Worm (Caenorhabditis elegans): ENCODE measurements around the gene Y71H2AL.4.
"Not testable (repeated sequence)": the region's sequence is repeated elsewhere in the genome, so short reads cannot be mapped to it uniquely, and the experiment has no call there.

The Y71H2AL.4 gene

DNA sequence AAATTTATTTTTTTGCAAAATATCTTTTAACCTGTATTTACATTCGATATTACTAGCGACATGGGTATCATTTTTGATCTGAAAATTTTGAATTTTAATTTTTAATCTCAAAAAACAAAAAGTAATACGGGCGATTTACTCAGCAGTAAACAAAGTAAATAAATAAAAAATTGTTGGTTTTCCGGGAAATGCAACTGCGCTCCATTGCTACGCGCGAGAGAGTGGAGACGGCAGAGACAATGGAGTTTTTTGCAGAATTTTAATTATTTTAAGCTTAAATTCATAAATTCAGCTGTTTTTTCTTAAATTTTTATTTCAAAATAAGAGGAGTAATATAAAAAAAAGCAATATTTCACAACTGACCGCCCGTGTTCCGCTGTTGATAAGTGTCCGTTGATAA is 12.5 kb downstream of the Y71H2AL.4 start, which contains the start of gene slc-30A9 (continued):
- no peak for TF ChIP-seq ztf-4 (tag; optimal IDR thresholded peaks at IDR 0.05)
- no peak for TF ChIP-seq mef-2 (tag; optimal IDR thresholded peaks at IDR 0.05)
- no peak for TF ChIP-seq elt-2 (tag; optimal IDR thresholded peaks at IDR 0.05)

DNA sequence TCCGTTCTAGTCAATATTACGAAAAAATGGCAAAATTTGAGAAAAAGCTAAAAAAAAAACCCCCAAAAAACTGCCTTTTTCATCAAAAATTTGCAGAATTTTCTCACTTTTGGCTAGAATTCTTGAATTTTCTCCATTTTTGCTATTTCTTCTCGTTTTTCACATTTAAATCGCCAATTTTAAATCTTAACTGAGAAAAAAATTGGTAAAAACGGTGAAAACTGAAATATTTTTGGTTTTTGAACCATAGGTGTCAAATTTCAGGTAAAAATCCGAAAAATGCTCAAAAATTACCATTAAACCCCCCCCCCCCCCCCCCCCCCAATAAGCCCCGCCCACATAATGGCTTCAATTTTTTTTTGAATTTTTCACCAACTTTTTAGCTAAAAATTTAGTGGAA is 13.2 kb downstream of the Y71H2AL.4 start, which contains the start of gene cox-6B:
TSS of gene cox-6B (plus strand) at position 301 of the 400 bp plus-strand sequence.
- TF ChIP-seq skn-1, ztf-4, zag-1 (tag; optimal IDR thresholded peaks at IDR 0.05): not testable (repeated sequence)

DNA sequence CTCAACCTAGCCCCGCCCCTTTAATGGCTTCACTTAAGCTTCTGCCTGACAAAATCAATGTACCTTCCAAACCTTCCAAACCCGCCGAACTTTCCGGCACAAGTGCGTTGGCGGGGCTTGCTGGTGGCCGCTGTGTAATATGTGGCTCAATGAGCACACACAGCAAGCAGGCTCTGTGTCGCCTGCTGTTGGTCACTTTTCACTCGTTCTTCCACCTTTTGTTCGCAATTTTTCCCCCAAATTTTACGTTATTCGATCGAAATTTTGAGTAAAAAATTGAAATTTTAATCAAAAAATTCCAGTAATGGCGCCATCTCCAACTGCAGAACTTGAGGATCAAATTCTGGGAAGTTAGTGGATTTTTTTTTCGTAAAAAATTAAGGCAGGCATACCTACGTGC is 14.4 kb downstream of the Y71H2AL.4 start, which contains the start of gene set-27:
TSS of gene set-27 (plus strand) at position 301 of the 400 bp plus-strand sequence.
- TF ChIP-seq snu-23 (GFP tag; optimal IDR thresholded peaks at IDR 0.05) (no peak), lin-39 (tag; optimal IDR thresholded peaks at IDR 0.05) (no peak), nhr-12 (tag; optimal IDR thresholded peaks at IDR 0.05) (no peak), efl-1 (optimal IDR thresholded peaks at IDR 0.05) (no peak), efl-1 (GFP tag; optimal IDR thresholded peaks at IDR 0.05 in 1 of 2) (peak in 1 of 2 experiments; percentile 31)

DNA sequence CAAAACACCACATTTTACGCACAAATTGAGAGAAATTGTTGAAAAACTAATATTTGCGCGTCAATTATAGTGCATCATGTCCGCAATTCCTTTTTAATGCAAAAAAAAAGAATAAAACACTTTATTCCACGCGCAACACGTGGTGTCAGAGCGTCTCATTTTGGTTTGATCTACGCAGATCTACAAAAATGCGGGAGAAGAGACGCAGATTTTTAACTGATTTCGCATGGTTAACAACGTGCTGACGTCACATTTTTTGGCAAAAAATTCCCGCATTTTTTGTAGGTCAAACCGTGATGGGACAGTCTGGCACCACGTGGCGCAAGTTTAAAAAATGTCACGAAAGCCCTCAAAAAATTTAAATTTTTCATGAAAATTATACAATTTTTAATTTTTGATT is 24.0 kb downstream of the Y71H2AL.4 start:
- no peak for TF ChIP-seq pag-3 (tag; optimal IDR thresholded peaks at IDR 0.05; ENCODE audit: borderline replicate concordance, insufficient read depth)
- no peak for TF ChIP-seq lin-35 (GFP tag; optimal IDR thresholded peaks at IDR 0.05)
- TF ChIP-seq ceh-90 (tag; optimal IDR thresholded peaks at IDR 0.05): no peak

DNA sequence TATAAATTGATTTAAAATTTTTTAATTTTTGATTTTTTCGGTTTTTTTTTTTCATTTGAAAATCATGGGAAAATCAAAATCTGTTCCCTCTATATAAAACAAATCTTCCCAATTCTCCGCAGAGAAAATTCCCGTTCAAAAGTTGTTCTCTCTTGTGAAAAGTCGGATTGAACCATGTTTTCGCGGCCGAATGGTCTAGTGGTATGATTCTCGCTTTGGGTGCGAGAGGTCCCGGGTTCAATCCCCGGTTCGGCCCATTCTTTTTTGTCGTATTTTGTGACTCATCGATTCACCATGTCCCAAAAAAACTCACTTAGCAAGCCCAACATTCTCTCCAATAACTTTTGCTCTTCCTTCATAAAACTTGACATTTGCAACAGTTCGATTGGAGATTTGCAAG is 25.3 kb downstream of the Y71H2AL.4 start:
- TF ChIP-seq ceh-63 (GFP tag; optimal IDR thresholded peaks at IDR 0.05) (no peak), unc-62 (GFP tag; optimal IDR thresholded peaks at IDR 0.05) (no peak), nhr-90 (tag; optimal IDR thresholded peaks at IDR 0.05; ENCODE audit: poor library complexity) (no peak), sup-37 (GFP tag; optimal IDR thresholded peaks at IDR 0.05) (no peak), zag-1 (tag; optimal IDR thresholded peaks at IDR 0.05) (no peak), nhr-28 (tag; optimal IDR thresholded peaks at IDR 0.05) (no peak), C34B4.2 (tag; optimal IDR thresholded peaks at IDR 0.05) (no peak), nhr-85 (tag) (no peak), fkh-4 (tag; optimal IDR thresholded peaks at IDR 0.05; ENCODE audit: borderline replicate concordance) (no peak)

DNA sequence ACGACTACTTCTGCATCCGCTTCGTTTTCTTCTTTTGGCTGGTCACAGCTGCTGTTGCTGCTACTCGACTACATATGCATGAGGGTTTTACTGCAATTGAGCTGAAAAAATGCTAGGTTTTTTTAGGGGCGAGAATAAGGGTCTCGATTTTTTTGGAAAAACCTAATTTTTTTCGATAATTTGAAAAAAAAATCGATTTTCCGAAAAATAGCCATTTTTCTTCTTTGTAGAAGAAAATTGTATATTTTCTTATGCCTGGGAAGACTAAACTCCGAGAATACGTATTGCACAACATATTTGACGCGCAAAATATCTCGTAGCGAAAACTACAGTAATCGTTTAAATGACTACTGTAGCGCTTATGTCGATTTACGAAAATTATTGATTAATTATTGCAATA is 30.3 kb downstream of the Y71H2AL.4 start, which contains the start of gene tmem-132:
TSS of gene tmem-132 (minus strand) at position 101 of the 400 bp plus-strand sequence.
- TF ChIP-seq skn-1 (tag; optimal IDR thresholded peaks at IDR 0.05): no peak
- no peak for TF ChIP-seq irx-1 (tag; optimal IDR thresholded peaks at IDR 0.05)
- no peak for TF ChIP-seq ceh-8 (GFP tag; optimal IDR thresholded peaks at IDR 0.05)
- no peak for TF ChIP-seq pag-3 (tag; optimal IDR thresholded peaks at IDR 0.05; ENCODE audit: borderline replicate concordance, insufficient read depth)
- TF ChIP-seq elt-2 (tag; optimal IDR thresholded peaks at IDR 0.05): no peak
- no peak for TF ChIP-seq ama-1 (optimal IDR thresholded peaks at IDR 0.05)
- no peak for TF ChIP-seq ceh-82 (tag; optimal IDR thresholded peaks at IDR 0.05)
- TF ChIP-seq zag-1 (tag; optimal IDR thresholded peaks at IDR 0.05): no peak
- no peak for TF ChIP-seq hpl-2 (GFP tag; optimal IDR thresholded peaks at IDR 0.05)
- TF ChIP-seq F16B12.6 (tag; optimal IDR thresholded peaks at IDR 0.05): no peak
- no peak for TF ChIP-seq pqm-1 (tag; optimal IDR thresholded peaks at IDR 0.05)
- no peak for TF ChIP-seq lin-35 (GFP tag; optimal IDR thresholded peaks at IDR 0.05)

DNA sequence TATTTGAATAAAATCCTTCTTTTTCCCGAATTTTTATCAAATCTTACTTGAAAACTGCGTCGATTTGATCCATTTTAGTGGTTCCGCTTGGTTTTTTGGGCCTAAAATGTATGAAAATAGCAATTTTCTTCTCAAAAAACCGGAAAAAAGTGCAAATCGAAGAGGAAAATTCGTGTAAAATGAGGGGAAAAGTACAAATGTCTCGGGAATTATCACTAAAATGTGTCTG is 38.7 kb downstream of the Y71H2AL.4 start, which contains the start of gene Y71H2AM.11:
TSS of gene Y71H2AM.11 (minus strand) at position 101 of the 229 bp plus-strand sequence.
- TF ChIP-seq nhr-11 (tag; optimal IDR thresholded peaks at IDR 0.05): no peak
- TF ChIP-seq sptf-1 (tag; optimal IDR thresholded peaks at IDR 0.05): no peak
- no peak for TF ChIP-seq nhr-77 (tag; optimal IDR thresholded peaks at IDR 0.05)
- TF ChIP-seq ceh-82 (tag; optimal IDR thresholded peaks at IDR 0.05): no peak
- TF ChIP-seq egl-27 (tag; optimal IDR thresholded peaks at IDR 0.05): no peak
- TF ChIP-seq Y116A8C.19 (tag; optimal IDR thresholded peaks at IDR 0.05; ENCODE audit: borderline replicate concordance): no peak
- TF ChIP-seq aly-2 (tag; optimal IDR thresholded peaks at IDR 0.05): no peak
- no peak for TF ChIP-seq efl-3 (GFP tag; optimal IDR thresholded peaks at IDR 0.05)
- TF ChIP-seq pqm-1 (tag; optimal IDR thresholded peaks at IDR 0.05): no peak
- TF ChIP-seq fkh-10 (GFP tag; optimal IDR thresholded peaks at IDR 0.05): no peak
- TF ChIP-seq alr-1 (tag; optimal IDR thresholded peaks at IDR 0.05; ENCODE audit: borderline replicate concordance): no peak
- no peak for TF ChIP-seq unc-30 (tag; optimal IDR thresholded peaks at IDR 0.05)
- no peak for TF ChIP-seq lin-39 (tag; optimal IDR thresholded peaks at IDR 0.05)
- TF ChIP-seq jun-1 (tag; optimal IDR thresholded peaks at IDR 0.05): no peak
- TF ChIP-seq F16B12.6 (tag; optimal IDR thresholded peaks at IDR 0.05): no peak
- no peak for TF ChIP-seq nhr-76 (tag; optimal IDR thresholded peaks at IDR 0.05)
- TF ChIP-seq snu-23 (GFP tag; optimal IDR thresholded peaks at IDR 0.05): no peak
